Worm (Caenorhabditis elegans) whole organism, L1 larva: ENCODE data around the gene fbxl-2.

Experiments
- C04F5.9 ChIP-seq: sonication (generic microtip); optimal IDR thresholded peaks from 2 replicates; lab custom pipeline; 2016; ENCODE audit warnings: missing genetic modification characterization, missing compliant biosample characterization
- C16A3.4 ChIP-seq: fragments of 150-350 bp; optimal IDR thresholded peaks from 2 replicates; lab custom pipeline; 2014; ENCODE audit warnings: missing biosample characterization, missing genetic modification characterization
- C34B4.2 ChIP-seq: sonication (generic microtip); optimal IDR thresholded peaks from 2 replicates; lab custom pipeline; 2017; ENCODE audit warnings: mild to moderate bottlenecking, missing genetic modification characterization, missing compliant biosample characterization
- F16B12.6 ChIP-seq: fragments of 150-350 bp; optimal IDR thresholded peaks from 2 replicates; lab custom pipeline; 2014; ENCODE audit warnings: missing biosample characterization, missing genetic modification characterization
- Y116A8C.19 ChIP-seq: sonication (generic microtip); optimal IDR thresholded peaks from 2 replicates; lab custom pipeline; 2016; ENCODE audit warnings: missing compliant biosample characterization, missing genetic modification characterization, borderline replicate concordance
- aha-1 ChIP-seq: fragments of 150-350 bp; optimal IDR thresholded peaks from 2 replicates; lab custom pipeline; 2014; ENCODE audit warnings: missing biosample characterization, missing genetic modification characterization
- alr-1 ChIP-seq: fragments of 200-800 bp; sonication (Bioruptor generic); optimal IDR thresholded peaks from 2 replicates; lab custom pipeline; 2018; ENCODE audit warnings: borderline replicate concordance, mild to moderate bottlenecking, missing genetic modification characterization, missing compliant biosample characterization
- aly-2 ChIP-seq: fragments of 150-350 bp; optimal IDR thresholded peaks from 2 replicates; lab custom pipeline; 2014; ENCODE audit warnings: missing biosample characterization, missing genetic modification characterization
- blmp-1 ChIP-seq: fragments of 150-350 bp; optimal IDR thresholded peaks from 2 replicates; lab custom pipeline; 2014; ENCODE audit warnings: missing biosample characterization, missing genetic modification characterization
- ceh-63 ChIP-seq: fragments of 200-800 bp; sonication (Bioruptor generic); optimal IDR thresholded peaks from 2 replicates; lab custom pipeline; 2018; ENCODE audit warnings: mild to moderate bottlenecking, missing genetic modification characterization, missing compliant biosample characterization
- ceh-82 ChIP-seq, 3 experiments: fragments of 150-350 bp in 1 of 3; sonication (generic microtip) in 2 of 3; optimal IDR thresholded peaks; 2 replicates each; lab custom pipeline; 2014 to 2017; ENCODE audit warnings: missing biosample characterization in 3 of 3, missing genetic modification characterization in 3 of 3
- ceh-90 ChIP-seq: sonication (generic microtip); optimal IDR thresholded peaks from 2 replicates; lab custom pipeline; 2016; ENCODE audit warnings: missing genetic modification characterization, missing compliant biosample characterization
- ces-1 ChIP-seq: fragments of 150-350 bp; optimal IDR thresholded peaks from 2 replicates; lab custom pipeline; 2014; ENCODE audit warnings: missing biosample characterization, missing genetic modification reagents, missing genetic modification characterization
- dsc-1 ChIP-seq: sonication (generic microtip); optimal IDR thresholded peaks from 2 replicates; lab custom pipeline; 2016; ENCODE audit warnings: mild to moderate bottlenecking, missing genetic modification characterization, missing compliant biosample characterization
- egl-13 ChIP-seq: sonication (generic microtip); optimal IDR thresholded peaks from 2 replicates; lab custom pipeline; 2016; ENCODE audit warnings: missing genotype, missing genetic modification reagents, missing genetic modification characterization, missing compliant biosample characterization
- elt-2 ChIP-seq: sonication (generic microtip); optimal IDR thresholded peaks from 2 replicates; lab custom pipeline; 2016; ENCODE audit warnings: missing genetic modification characterization, mild to moderate bottlenecking, inconsistent platforms, missing compliant biosample characterization, missing genetic modification reagents
- ets-5 ChIP-seq: fragments of 200-800 bp; sonication (Bioruptor generic); IDR thresholded peaks from 2 replicates; pipeline ENCODE4 v1.3.6; 2022; ENCODE audit warnings: missing genetic modification characterization, missing compliant biosample characterization
- fkh-4 ChIP-seq: sonication (generic microtip); optimal IDR thresholded peaks from 2 replicates; lab custom pipeline; 2016; ENCODE audit warnings: missing compliant biosample characterization, missing genetic modification characterization, borderline replicate concordance
- fkh-8 ChIP-seq: sonication (generic microtip); optimal IDR thresholded peaks from 2 replicates; lab custom pipeline; 2016; ENCODE audit warnings: mild to moderate bottlenecking, missing genetic modification characterization, missing compliant biosample characterization
- grh-1 ChIP-seq: fragments of 200-800 bp; sonication (Bioruptor generic); IDR thresholded peaks from 2 replicates; pipeline ENCODE4 v1.3.6; 2022; ENCODE audit warnings: missing genetic modification reagents, missing genetic modification characterization, missing compliant biosample characterization
- irx-1 ChIP-seq: sonication (generic microtip); optimal IDR thresholded peaks from 2 replicates; lab custom pipeline; 2016; ENCODE audit warnings: missing genetic modification characterization, missing compliant biosample characterization
- jun-1 ChIP-seq: fragments of 150-350 bp; optimal IDR thresholded peaks from 2 replicates; lab custom pipeline; 2014; ENCODE audit warnings: missing biosample characterization, missing genetic modification reagents, missing genetic modification characterization
- lin-15B ChIP-seq: fragments of 150-350 bp; sonication (generic microtip); optimal IDR thresholded peaks from 3 replicates; lab custom pipeline; 2014; ENCODE audit warnings: missing biosample characterization, missing genetic modification characterization
- lin-35 ChIP-seq, 2 experiments: fragments of 150-350 bp; optimal IDR thresholded peaks; 2 replicates each; lab custom pipeline; 2014; ENCODE audit warnings: missing biosample characterization in 2 of 2, missing genetic modification characterization in 2 of 2, missing genetic modification reagents in 2 of 2
- lin-39 ChIP-seq: fragments of 150-350 bp; optimal IDR thresholded peaks from 2 replicates; lab custom pipeline; 2014; ENCODE audit warnings: missing biosample characterization, missing genetic modification reagents, missing genetic modification characterization
- lir-3 ChIP-seq: sonication (generic microtip); optimal IDR thresholded peaks from 2 replicates; lab custom pipeline; 2016; ENCODE audit warnings: mild to moderate bottlenecking, missing genetic modification characterization, moderate library complexity, missing compliant biosample characterization; ENCODE audit not compliant: poor library complexity
- mdl-1 ChIP-seq, 2 experiments: fragments of 150-350 bp; optimal IDR thresholded peaks; 2 replicates each; lab custom pipeline; 2014 to 2017; ENCODE audit warnings: missing biosample characterization in 2 of 2, missing genetic modification characterization in 2 of 2, inconsistent platforms in 1 of 2
- mef-2 ChIP-seq: fragments of 150-350 bp; optimal IDR thresholded peaks from 2 replicates; lab custom pipeline; 2014; ENCODE audit warnings: missing biosample characterization, missing genetic modification characterization
- mep-1 ChIP-seq: fragments of 150-350 bp; optimal IDR thresholded peaks from 2 replicates; lab custom pipeline; 2014; ENCODE audit warnings: missing biosample characterization, missing genetic modification characterization
- nhr-11 ChIP-seq: fragments of 150-350 bp; optimal IDR thresholded peaks from 2 replicates; lab custom pipeline; 2014; ENCODE audit warnings: missing biosample characterization, missing genetic modification characterization
- nhr-12 ChIP-seq: sonication (generic microtip); optimal IDR thresholded peaks from 2 replicates; lab custom pipeline; 2017; ENCODE audit warnings: missing biosample characterization, missing genetic modification characterization
- nhr-19 ChIP-seq: fragments of 200-800 bp; sonication (Bioruptor generic); conservative IDR thresholded peaks from 2 replicates; pipeline ENCODE4 v1.3.6; 2022; ENCODE audit warnings: missing genetic modification characterization, missing compliant biosample characterization
- nhr-71 ChIP-seq: sonication (generic microtip); optimal IDR thresholded peaks from 2 replicates; lab custom pipeline; 2016; ENCODE audit warnings: mild to moderate bottlenecking, missing genetic modification characterization, moderate library complexity, missing compliant biosample characterization
- nhr-76 ChIP-seq: sonication (generic microtip); optimal IDR thresholded peaks from 2 replicates; lab custom pipeline; 2017; ENCODE audit warnings: missing biosample characterization, missing genetic modification characterization
- nhr-84 ChIP-seq: sonication (generic microtip); optimal IDR thresholded peaks from 2 replicates; lab custom pipeline; 2017; ENCODE audit warnings: missing biosample characterization, missing genetic modification characterization
- nhr-90 ChIP-seq: sonication (generic microtip); optimal IDR thresholded peaks from 2 replicates; lab custom pipeline; 2016; ENCODE audit warnings: mild to moderate bottlenecking, missing genetic modification characterization, missing compliant biosample characterization; ENCODE audit not compliant: poor library complexity
- pag-3 ChIP-seq: sonication (generic microtip); optimal IDR thresholded peaks from 2 replicates; lab custom pipeline; 2017; ENCODE audit warnings: missing genetic modification characterization, mild to moderate bottlenecking, missing compliant biosample characterization, antibody characterized with exemption, borderline replicate concordance; ENCODE audit not compliant: insufficient read depth
- pax-3 ChIP-seq: fragments of 200-800 bp; sonication (Bioruptor generic); optimal IDR thresholded peaks from 2 replicates; lab custom pipeline; 2018; ENCODE audit warnings: mild to moderate bottlenecking, missing genetic modification characterization, moderate library complexity, missing compliant biosample characterization
- skn-1 ChIP-seq: fragments of 150-350 bp; optimal IDR thresholded peaks from 2 replicates; lab custom pipeline; 2014; ENCODE audit warnings: missing biosample characterization, missing genetic modification characterization
- snu-23 ChIP-seq: sonication (generic microtip); optimal IDR thresholded peaks from 2 replicates; lab custom pipeline; 2016; ENCODE audit warnings: missing genetic modification characterization, missing compliant biosample characterization
- sox-4 ChIP-seq: sonication (generic microtip); optimal IDR thresholded peaks from 2 replicates; lab custom pipeline; 2016; ENCODE audit warnings: missing genetic modification characterization, missing compliant biosample characterization
- sptf-1 ChIP-seq: fragments of 150-350 bp; optimal IDR thresholded peaks from 2 replicates; lab custom pipeline; 2014; ENCODE audit warnings: missing biosample characterization, missing genetic modification characterization
- sup-37 ChIP-seq: fragments of 200-800 bp; sonication (Bioruptor generic); optimal IDR thresholded peaks from 2 replicates; lab custom pipeline; 2018; ENCODE audit warnings: mild to moderate bottlenecking, missing genetic modification characterization, missing compliant biosample characterization
- swsn-7 ChIP-seq: sonication (generic microtip); optimal IDR thresholded peaks from 2 replicates; lab custom pipeline; 2016; ENCODE audit warnings: missing genetic modification characterization, missing compliant biosample characterization
- tbx-2 ChIP-seq: sonication (generic microtip); optimal IDR thresholded peaks from 2 replicates; lab custom pipeline; 2016; ENCODE audit warnings: missing genetic modification characterization, missing compliant biosample characterization
- tlp-1 ChIP-seq: fragments of 150-350 bp; optimal IDR thresholded peaks from 2 replicates; lab custom pipeline; 2014; ENCODE audit warnings: missing biosample characterization, missing genetic modification characterization
- unc-130 ChIP-seq: fragments of 150-350 bp; optimal IDR thresholded peaks from 2 replicates; lab custom pipeline; 2017; ENCODE audit warnings: missing biosample characterization, missing genetic modification characterization, inconsistent platforms
- unc-86 ChIP-seq: sonication (generic microtip); optimal IDR thresholded peaks from 2 replicates; lab custom pipeline; 2016; ENCODE audit warnings: missing genetic modification characterization, missing compliant biosample characterization
- vab-15 ChIP-seq: sonication (generic microtip); optimal IDR thresholded peaks from 2 replicates; lab custom pipeline; 2017; ENCODE audit warnings: missing genotype, mild to moderate bottlenecking, missing genetic modification characterization, missing compliant biosample characterization
- xbp-1 ChIP-seq: sonication (generic microtip); optimal IDR thresholded peaks from 2 replicates; lab custom pipeline; 2016; ENCODE audit warnings: missing genetic modification characterization, missing compliant biosample characterization
- zag-1 ChIP-seq: fragments of 150-350 bp; optimal IDR thresholded peaks from 2 replicates; lab custom pipeline; 2014; ENCODE audit warnings: missing biosample characterization, missing genetic modification characterization
- zip-4 ChIP-seq: fragments of 200-800 bp; sonication (Bioruptor generic); optimal IDR thresholded peaks from 2 replicates; lab custom pipeline; 2018; ENCODE audit warnings: mild to moderate bottlenecking, missing genetic modification characterization, moderate library complexity, missing compliant biosample characterization

The fbxl-2 gene

DNA sequence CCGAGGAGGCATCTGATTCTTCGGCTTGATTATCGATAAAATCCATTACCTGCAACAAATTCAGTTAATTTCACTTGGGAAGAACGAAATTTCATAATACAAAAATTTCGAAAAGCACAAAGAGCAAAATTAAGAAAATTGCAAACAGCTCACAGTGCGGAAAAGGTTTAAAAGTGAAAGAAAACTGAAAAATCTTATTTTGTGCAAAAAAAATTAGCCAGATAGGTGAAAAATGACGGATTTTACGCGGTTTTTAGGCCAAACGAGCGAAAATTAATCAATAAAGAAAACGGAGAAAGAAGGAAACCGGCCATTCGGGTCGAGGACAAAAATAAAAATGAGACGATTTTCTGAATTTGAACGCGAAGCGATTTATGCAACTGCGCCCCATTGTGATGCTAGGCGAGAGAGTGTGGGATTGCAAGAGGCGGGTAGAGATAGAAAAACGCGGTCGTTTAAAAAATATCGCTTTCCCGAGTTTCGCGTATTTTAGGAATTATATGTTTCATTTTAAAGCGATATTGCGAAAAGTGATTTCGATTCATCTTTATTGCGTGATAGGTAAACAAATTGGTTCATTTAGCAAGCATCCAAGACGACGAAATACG lies 36.3 kb upstream of the fbxl-2 start, which contains the start of gene emb-5:
Gene emb-5, minus strand, starts transcription at position 51 of the 608 bp plus-strand sequence.
- TF ChIP-seq tbx-2 (tag; lab: Kevin White, UChicago) (no peak), mdl-1 (tag; optimal IDR thresholded peaks at IDR 0.05; lab: Kevin White, UChicago) (peak in 1 of 2 experiments; percentile 36), vab-15 (no peak), fkh-4 (tag; lab: Kevin White, UChicago) (no peak), jun-1 (tag; lab: Kevin White, UChicago) (peak; percentile 59), zip-4 (GFP tag; lab: Kevin White, UChicago) (no peak), nhr-76 (no peak), sox-4 (no peak), snu-23 (peak; percentile 77), irx-1 (tag; lab: Kevin White, UChicago) (peak; percentile 44), unc-86 (peak; percentile 61), F16B12.6 (tag; lab: Kevin White, UChicago) (peak; percentile 58), xbp-1 (peak; percentile 72), tlp-1 (tag; lab: Kevin White, UChicago) (no peak), nhr-90 (tag; lab: Kevin White, UChicago) (peak; percentile 54), alr-1 (tag; lab: Kevin White, UChicago) (no peak), nhr-19 (GFP tag; lab: Robert Waterston, UW) (peak; percentile 76), lin-39 (tag; lab: Kevin White, UChicago) (peak; percentile 59), aha-1 (tag; lab: Kevin White, UChicago) (no peak), elt-2 (peak; percentile 9), nhr-12 (tag; lab: Kevin White, UChicago) (no peak), sup-37 (peak; percentile 36), ceh-90 (tag; lab: Kevin White, UChicago) (no peak), skn-1 (tag; lab: Kevin White, UChicago) (peak; percentile 71), dsc-1 (tag; lab: Kevin White, UChicago) (no peak), egl-13 (tag; lab: Kevin White, UChicago) (no peak), grh-1 (GFP tag; lab: Robert Waterston, UW) (peak; percentile 58; the same call in 1 of the 2 replicates), ceh-63 (GFP tag; lab: Kevin White, UChicago) (no peak), ceh-82 (tag; optimal IDR thresholded peaks at IDR 0.05; lab: Kevin White, UChicago) (peak; percentile 30 to 85 (median 74)), blmp-1 (no peak), C34B4.2 (tag; lab: Kevin White, UChicago) (no peak), nhr-84 (tag; lab: Kevin White, UChicago) (no peak), C16A3.4 (tag; lab: Kevin White, UChicago) (peak; percentile 81), zag-1 (tag; lab: Kevin White, UChicago) (no peak), fkh-8 (peak; percentile 62), lin-35 (GFP tag; optimal IDR thresholded peaks at IDR 0.05; lab: Kevin White, UChicago) (peak; percentile 96 to 98), Y116A8C.19 (tag; lab: Kevin White, UChicago) (no peak), nhr-71 (peak; percentile 79), pax-3 (tag; lab: Kevin White, UChicago) (peak; percentile 28), lir-3 (tag; lab: Kevin White, UChicago) (peak; percentile 0), unc-130 (tag; lab: Kevin White, UChicago) (no peak), ets-5 (no peak), swsn-7 (tag; lab: Kevin White, UChicago) (peak; percentile 61), pag-3 (tag; lab: Kevin White, UChicago) (no peak), sptf-1 (tag; lab: Kevin White, UChicago) (no peak), mef-2 (tag; lab: Kevin White, UChicago) (no peak), C04F5.9 (tag; lab: Kevin White, UChicago) (peak; percentile 65), ces-1 (no peak), lin-15B (tag; lab: Kevin White, UChicago) (peak; percentile 74), aly-2 (tag; lab: Kevin White, UChicago) (peak; percentile 7), mep-1 (tag; lab: Kevin White, UChicago) (no peak), nhr-11 (tag; lab: Kevin White, UChicago) (no peak)
